Worm (Caenorhabditis elegans): ENCODE data around the gene T23G4.127.

Gene T23G4.127

DNA sequence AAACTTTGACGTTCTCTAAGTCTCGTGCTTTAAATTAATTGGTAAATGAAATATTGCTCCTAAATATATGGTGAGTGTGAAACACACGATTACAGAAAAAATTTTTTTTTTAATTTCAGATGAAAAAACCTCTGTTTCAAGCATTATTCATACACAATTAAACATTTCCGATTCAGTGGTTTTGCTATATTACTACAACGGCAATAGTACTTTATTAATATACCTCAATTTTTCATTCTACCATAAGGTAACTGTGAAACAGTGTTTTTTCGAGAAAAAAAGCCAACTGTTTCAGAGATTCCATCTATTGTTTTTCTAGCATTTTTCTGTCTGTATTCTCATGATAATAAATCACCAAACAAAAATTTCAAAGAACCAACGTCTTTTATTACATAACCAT, 2.3 kb upstream of the T23G4.127 start:
- TF ChIP-seq ceh-13 (GFP tag; optimal IDR thresholded peaks at IDR 0.05) = no peak
- TF ChIP-seq hmg-4 (GFP tag; optimal IDR thresholded peaks at IDR 0.05) = no peak
- TF ChIP-seq sea-1 (GFP tag; conservative IDR thresholded peaks at IDR 0.05) = no peak
- no peak for TF ChIP-seq ama-1 (optimal IDR thresholded peaks at IDR 0.05)
- TF ChIP-seq tbx-11 (GFP tag; IDR thresholded peaks at IDR 0.05) = no peak
- TF ChIP-seq aly-1 (tag; optimal IDR thresholded peaks at IDR 0.05) = no peak
- no peak for TF ChIP-seq tbx-37 (GFP tag; conservative IDR thresholded peaks at IDR 0.05)
- TF ChIP-seq B0310.2 (tag; optimal IDR thresholded peaks at IDR 0.05) = no peak
- no peak for TF ChIP-seq F13C5.2 (tag; optimal IDR thresholded peaks at IDR 0.05)
- no peak for TF ChIP-seq pes-1 (GFP tag; IDR thresholded peaks at IDR 0.05)
- TF ChIP-seq hmbx-1 (tag; optimal IDR thresholded peaks at IDR 0.05) = no peak
- no peak for TF ChIP-seq flt-1 (GFP tag; IDR thresholded peaks at IDR 0.05)
- no peak for TF ChIP-seq ets-7 (tag; optimal IDR thresholded peaks at IDR 0.05)
- no peak for TF ChIP-seq hnd-1 (tag; optimal IDR thresholded peaks at IDR 0.05)
- TF ChIP-seq ceh-36 (tag; optimal IDR thresholded peaks at IDR 0.05) = no peak
- TF ChIP-seq tra-4 (tag; optimal IDR thresholded peaks at IDR 0.05) = no peak
- no peak for TF ChIP-seq scrt-1 (GFP tag; IDR thresholded peaks at IDR 0.05)

ce11 chrIV:13699384-13699788, 883 bp upstream of the T23G4.127 start:
- TF ChIP-seq ets-7 (tag; optimal IDR thresholded peaks at IDR 0.05) = no peak
- no peak for TF ChIP-seq flt-1 (GFP tag; IDR thresholded peaks at IDR 0.05)
- TF ChIP-seq hnd-1 (tag; optimal IDR thresholded peaks at IDR 0.05) = no peak
- no peak for TF ChIP-seq ceh-13 (GFP tag; optimal IDR thresholded peaks at IDR 0.05)
- no peak for TF ChIP-seq hmbx-1 (tag; optimal IDR thresholded peaks at IDR 0.05)
- no peak for TF ChIP-seq aly-1 (tag; optimal IDR thresholded peaks at IDR 0.05)
- TF ChIP-seq hmg-4 (GFP tag; optimal IDR thresholded peaks at IDR 0.05) = no peak
- no peak for TF ChIP-seq ama-1 (optimal IDR thresholded peaks at IDR 0.05)
- TF ChIP-seq pes-1 (GFP tag; IDR thresholded peaks at IDR 0.05) = no peak

ce11 chrIV:13696900-13697299, 1.6 kb downstream of the T23G4.127 start:
- no peak for TF ChIP-seq tbx-37 (GFP tag; conservative IDR thresholded peaks at IDR 0.05)
- TF ChIP-seq aly-1 (tag; optimal IDR thresholded peaks at IDR 0.05) = no peak
- TF ChIP-seq hmg-4 (GFP tag; optimal IDR thresholded peaks at IDR 0.05) = no peak
- no peak for TF ChIP-seq hmbx-1 (tag; optimal IDR thresholded peaks at IDR 0.05)
- no peak for TF ChIP-seq tbx-11 (GFP tag; IDR thresholded peaks at IDR 0.05)
- no peak for TF ChIP-seq ets-7 (tag; optimal IDR thresholded peaks at IDR 0.05)
- no peak for TF ChIP-seq B0310.2 (tag; optimal IDR thresholded peaks at IDR 0.05)
- TF ChIP-seq F13C5.2 (tag; optimal IDR thresholded peaks at IDR 0.05) = no peak
- no peak for TF ChIP-seq tra-4 (tag; optimal IDR thresholded peaks at IDR 0.05)
- TF ChIP-seq scrt-1 (GFP tag; IDR thresholded peaks at IDR 0.05) = no peak
- no peak for TF ChIP-seq pes-1 (GFP tag; IDR thresholded peaks at IDR 0.05)
- TF ChIP-seq hnd-1 (tag; optimal IDR thresholded peaks at IDR 0.05) = no peak
- TF ChIP-seq ama-1 (optimal IDR thresholded peaks at IDR 0.05) = no peak
- no peak for TF ChIP-seq flt-1 (GFP tag; IDR thresholded peaks at IDR 0.05)
- TF ChIP-seq ceh-13 (GFP tag; optimal IDR thresholded peaks at IDR 0.05) = no peak
- TF ChIP-seq sea-1 (GFP tag; conservative IDR thresholded peaks at IDR 0.05) = no peak

ce11 chrIV:13695720-13696364, 2.7 kb downstream of the T23G4.127 start:
- TF ChIP-seq scrt-1 (GFP tag; IDR thresholded peaks at IDR 0.05) = no peak
- TF ChIP-seq pes-1 (GFP tag; IDR thresholded peaks at IDR 0.05) = no peak
- no peak for TF ChIP-seq ceh-36 (tag; optimal IDR thresholded peaks at IDR 0.05)
- no peak for TF ChIP-seq ets-7 (tag; optimal IDR thresholded peaks at IDR 0.05)

- TF ChIP-seq hmg-4 (GFP tag; optimal IDR thresholded peaks at IDR 0.05) = no peak
Measured at ce11 chrIV:13695302-13695701, 3.2 kb downstream of the T23G4.127 start.

DNA sequence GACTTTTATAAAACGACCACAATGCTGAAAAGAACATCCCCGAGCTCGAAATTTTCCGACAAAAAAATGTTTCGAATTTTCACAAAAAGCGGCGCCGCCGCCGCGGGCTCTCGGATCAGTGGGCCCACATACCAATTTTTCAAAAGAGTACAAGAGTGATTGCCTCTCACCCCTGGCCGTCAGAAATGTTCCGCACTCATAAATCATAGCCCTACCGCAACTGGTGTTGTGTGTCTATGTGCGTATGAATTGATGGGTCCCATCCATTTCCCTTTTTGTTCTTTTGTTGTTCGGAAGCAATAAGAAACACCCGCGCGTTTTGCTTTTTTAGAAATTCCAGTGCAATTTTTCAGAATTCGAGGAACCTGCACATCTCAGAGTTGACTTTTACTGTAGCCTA, 3.9 kb downstream of the T23G4.127 start:
- TF ChIP-seq F13C5.2 (tag; optimal IDR thresholded peaks at IDR 0.05) (no peak), aly-1 (tag; optimal IDR thresholded peaks at IDR 0.05) (no peak), scrt-1 (GFP tag; IDR thresholded peaks at IDR 0.05) (no peak), ceh-13 (GFP tag; optimal IDR thresholded peaks at IDR 0.05) (no peak), B0310.2 (tag; optimal IDR thresholded peaks at IDR 0.05) (no peak), tbx-37 (GFP tag; conservative IDR thresholded peaks at IDR 0.05) (no peak), ets-7 (tag; optimal IDR thresholded peaks at IDR 0.05) (no peak), ama-1 (optimal IDR thresholded peaks at IDR 0.05) (no peak), sea-1 (GFP tag; conservative IDR thresholded peaks at IDR 0.05) (no peak), tra-4 (tag; optimal IDR thresholded peaks at IDR 0.05) (no peak), pes-1 (GFP tag; IDR thresholded peaks at IDR 0.05) (no peak)

DNA sequence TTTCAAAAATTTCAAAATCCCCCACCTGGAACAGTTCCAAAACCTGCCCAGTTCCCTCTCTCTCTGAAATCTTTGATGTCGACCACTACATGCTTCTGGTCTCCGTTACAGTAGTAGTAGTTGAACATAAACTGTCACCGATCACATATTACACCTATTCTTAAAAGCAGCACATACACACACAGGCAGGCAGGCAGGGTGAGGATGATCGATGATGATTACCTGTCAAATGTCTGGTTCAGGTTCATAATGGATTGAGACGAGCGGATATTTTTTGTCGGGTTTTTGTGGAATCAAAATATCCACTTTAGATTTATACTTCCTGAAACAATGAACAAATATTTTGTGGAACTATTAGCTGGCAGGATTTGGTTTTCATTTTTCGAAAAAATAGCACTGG, 4.5 kb downstream of the T23G4.127 start:
- TF ChIP-seq flt-1 (GFP tag; IDR thresholded peaks at IDR 0.05) (no peak), pes-1 (GFP tag; IDR thresholded peaks at IDR 0.05) (no peak), ama-1 (optimal IDR thresholded peaks at IDR 0.05) (no peak), scrt-1 (GFP tag; IDR thresholded peaks at IDR 0.05) (no peak), F13C5.2 (tag; optimal IDR thresholded peaks at IDR 0.05) (no peak), tra-4 (tag; optimal IDR thresholded peaks at IDR 0.05) (no peak), tbx-37 (GFP tag; conservative IDR thresholded peaks at IDR 0.05) (no peak), ets-7 (tag; optimal IDR thresholded peaks at IDR 0.05) (no peak), hmg-4 (GFP tag; optimal IDR thresholded peaks at IDR 0.05) (no peak), tbx-11 (GFP tag; IDR thresholded peaks at IDR 0.05) (no peak), B0310.2 (tag; optimal IDR thresholded peaks at IDR 0.05) (no peak), ceh-36 (tag; optimal IDR thresholded peaks at IDR 0.05) (no peak), aly-1 (tag; optimal IDR thresholded peaks at IDR 0.05) (no peak), hmbx-1 (tag; optimal IDR thresholded peaks at IDR 0.05) (no peak), sea-1 (GFP tag; conservative IDR thresholded peaks at IDR 0.05) (no peak), hnd-1 (tag; optimal IDR thresholded peaks at IDR 0.05) (no peak), ceh-13 (GFP tag; optimal IDR thresholded peaks at IDR 0.05) (no peak)

ce11 chrIV:13692522-13692921, 6.0 kb downstream of the T23G4.127 start:
- no peak for TF ChIP-seq sea-1 (GFP tag; conservative IDR thresholded peaks at IDR 0.05)
- TF ChIP-seq pes-1 (GFP tag; IDR thresholded peaks at IDR 0.05) = no peak
- TF ChIP-seq F13C5.2 (tag; optimal IDR thresholded peaks at IDR 0.05) = no peak
- TF ChIP-seq ets-7 (tag; optimal IDR thresholded peaks at IDR 0.05) = no peak
- no peak for TF ChIP-seq tbx-37 (GFP tag; conservative IDR thresholded peaks at IDR 0.05)
- no peak for TF ChIP-seq hnd-1 (tag; optimal IDR thresholded peaks at IDR 0.05)
- TF ChIP-seq hmg-4 (GFP tag; optimal IDR thresholded peaks at IDR 0.05) = no peak
- TF ChIP-seq hmbx-1 (tag; optimal IDR thresholded peaks at IDR 0.05) = no peak
- no peak for TF ChIP-seq flt-1 (GFP tag; IDR thresholded peaks at IDR 0.05)
- TF ChIP-seq B0310.2 (tag; optimal IDR thresholded peaks at IDR 0.05) = no peak
- no peak for TF ChIP-seq tbx-11 (GFP tag; IDR thresholded peaks at IDR 0.05)
- TF ChIP-seq ama-1 (optimal IDR thresholded peaks at IDR 0.05) = no peak
- no peak for TF ChIP-seq scrt-1 (GFP tag; IDR thresholded peaks at IDR 0.05)
- no peak for TF ChIP-seq ceh-13 (GFP tag; optimal IDR thresholded peaks at IDR 0.05)
- no peak for TF ChIP-seq tra-4 (tag; optimal IDR thresholded peaks at IDR 0.05)
- no peak for TF ChIP-seq aly-1 (tag; optimal IDR thresholded peaks at IDR 0.05)
- no peak for TF ChIP-seq ceh-36 (tag; optimal IDR thresholded peaks at IDR 0.05)

Data from whole organism, early embryonic.